Worm (Caenorhabditis elegans): ENCODE measurements around the gene nas-38.

DNA sequence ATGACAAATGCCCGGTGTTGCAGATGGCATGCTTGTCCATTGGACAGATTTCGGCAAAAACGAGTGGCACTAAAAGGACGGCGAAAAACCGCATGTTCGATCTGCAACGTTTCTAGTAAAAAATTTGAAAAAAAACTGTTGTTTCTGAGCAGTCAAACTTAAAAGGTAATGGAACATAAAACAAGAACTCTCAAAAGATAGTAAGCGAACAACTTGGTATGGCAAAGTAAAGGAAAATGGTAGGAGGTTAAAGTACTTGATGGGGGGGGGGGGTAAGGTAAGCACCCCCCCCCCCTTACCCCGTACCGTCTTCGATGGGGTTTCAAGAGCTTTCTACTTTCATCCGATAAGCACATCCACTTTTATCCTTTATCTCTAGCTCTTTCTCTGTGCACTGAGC is 50.4 kb downstream of the nas-38 start, which contains the start of gene F13C5.5:
- TF ChIP-seq snpc-4 (tag; optimal IDR thresholded peaks at IDR 0.05) (no peak), T26A8.4 (GFP tag; IDR thresholded peaks at IDR 0.05) (no peak), nhr-237 (tag; optimal IDR thresholded peaks at IDR 0.05) (no peak), lin-38 (GFP tag; IDR thresholded peaks at IDR 0.05) (no peak), F44E2.7 (GFP tag; IDR thresholded peaks at IDR 0.05) (no peak), hif-1 (tag; optimal IDR thresholded peaks at IDR 0.05) (no peak), ceh-62 (tag; optimal IDR thresholded peaks at IDR 0.05) (no peak)

Measured in whole organism, L4 larva.